Worm (Caenorhabditis elegans) whole organism, young adult: Measurements from ENCODE around the gene clec-84.

Source experiments
- B0035.1 ChIP-seq: sonication (generic microtip); optimal IDR thresholded peaks from 2 replicates; lab custom pipeline; 2016; ENCODE audit warnings: missing genetic modification characterization, mild to moderate bottlenecking, missing compliant biosample characterization, missing genotype, missing genetic modification reagents
- B0336.3 ChIP-seq: fragments of 200-800 bp; sonication (Bioruptor generic); IDR thresholded peaks from 2 replicates; pipeline ENCODE4 v1.3.6; 2022; ENCODE audit warnings: missing genetic modification characterization, missing compliant biosample characterization
- D2030.7 ChIP-seq: fragments of 200-800 bp; sonication (Bioruptor generic); IDR thresholded peaks from 2 replicates; pipeline ENCODE4 v1.3.6; 2022; ENCODE audit warnings: missing genetic modification reagents, missing genetic modification characterization, missing compliant biosample characterization
- F23B12.7 ChIP-seq: sonication (generic microtip); optimal IDR thresholded peaks from 2 replicates; lab custom pipeline; 2017; ENCODE audit warnings: missing genetic modification characterization, mild to moderate bottlenecking, missing compliant biosample characterization, antibody characterized with exemption, moderate library complexity; ENCODE audit not compliant: insufficient read depth
- F33H1.4 ChIP-seq: fragments of 200-800 bp; sonication (Bioruptor generic); IDR thresholded peaks from 2 replicates; pipeline ENCODE4 v1.3.6; 2022; ENCODE audit warnings: missing genetic modification reagents, missing genetic modification characterization, missing compliant biosample characterization
- F55B11.4 ChIP-seq: sonication (generic microtip); optimal IDR thresholded peaks from 2 replicates; lab custom pipeline; 2016; ENCODE audit warnings: missing compliant biosample characterization, missing genetic modification characterization, borderline replicate concordance; ENCODE audit not compliant: insufficient read depth
- F57C9.4 ChIP-seq: sonication (generic microtip); optimal IDR thresholded peaks from 2 replicates; lab custom pipeline; 2017; ENCODE audit warnings: mild to moderate bottlenecking, missing genetic modification characterization, missing compliant biosample characterization
- K11D2.4 ChIP-seq: fragments of 200-800 bp; sonication (Bioruptor generic); IDR thresholded peaks from 2 replicates; pipeline ENCODE4 v1.3.6; 2022; ENCODE audit warnings: missing genetic modification reagents, missing genetic modification characterization, missing compliant biosample characterization
- K12H6.12 ChIP-seq: fragments of 200-800 bp; sonication (Bioruptor generic); optimal IDR thresholded peaks from 2 replicates; lab custom pipeline; 2018; ENCODE audit warnings: mild to moderate bottlenecking, missing genetic modification characterization, missing compliant biosample characterization
- Y53G8AR.9 ChIP-seq: fragments of 200-800 bp; sonication (Bioruptor generic); conservative IDR thresholded peaks from 2 replicates; pipeline ENCODE4 v1.3.6; 2022; ENCODE audit warnings: missing genetic modification reagents, missing genetic modification characterization, missing compliant biosample characterization
- ZK185.1 ChIP-seq: sonication (generic microtip); optimal IDR thresholded peaks from 2 replicates; lab custom pipeline; 2016; ENCODE audit warnings: mild to moderate bottlenecking, missing genetic modification characterization, missing compliant biosample characterization; ENCODE audit not compliant: poor library complexity, severe bottlenecking
- atf-7 ChIP-seq: sonication (generic microtip); optimal IDR thresholded peaks from 2 replicates; lab custom pipeline; 2017; ENCODE audit warnings: mild to moderate bottlenecking, missing genetic modification characterization, missing compliant biosample characterization
- attf-6 ChIP-seq: fragments of 200-800 bp; sonication (Bioruptor generic); IDR thresholded peaks from 2 replicates; pipeline ENCODE4 v1.3.6; 2022; ENCODE audit warnings: missing genetic modification reagents, missing genetic modification characterization, missing compliant biosample characterization
- bed-1 ChIP-seq: fragments of 200-800 bp; sonication (Bioruptor generic); IDR thresholded peaks from 2 replicates; pipeline ENCODE4 v1.3.6; 2022; ENCODE audit warnings: missing genetic modification reagents, missing genetic modification characterization, missing compliant biosample characterization
- cebp-1 ChIP-seq, 2 experiments: fragments of 200-800 bp in 1 of 2; sonication (Bioruptor generic) in 1 of 2; sonication (generic microtip) in 1 of 2; IDR thresholded peaks in 1 of 2; optimal IDR thresholded peaks in 1 of 2; 2 replicates each; pipeline versions ENCODE4 v1.3.6 to Lab custom; 2017 to 2022; ENCODE audit warnings: missing compliant biosample characterization in 2 of 2, missing genetic modification characterization in 2 of 2, mild to moderate bottlenecking in 1 of 2, missing genetic modification reagents in 1 of 2, moderate library complexity in 1 of 2
- cebp-2 ChIP-seq: fragments of 200-800 bp; sonication (Bioruptor generic); IDR thresholded peaks from 2 replicates; pipeline ENCODE4 v1.3.6; 2022; ENCODE audit warnings: missing genetic modification characterization, missing compliant biosample characterization
- ceh-27 ChIP-seq: fragments of 200-800 bp; sonication (Bioruptor generic); optimal IDR thresholded peaks from 2 replicates; lab custom pipeline; 2018; ENCODE audit warnings: mild to moderate bottlenecking, missing genetic modification characterization, moderate library complexity, missing compliant biosample characterization
- ceh-79 ChIP-seq: sonication (generic microtip); optimal IDR thresholded peaks from 2 replicates; lab custom pipeline; 2017; ENCODE audit warnings: mild to moderate bottlenecking, missing genetic modification characterization, missing compliant biosample characterization
- ceh-91 ChIP-seq: fragments of 200-800 bp; sonication (Bioruptor generic); IDR thresholded peaks from 2 replicates; pipeline ENCODE4 v1.3.6; 2022; ENCODE audit warnings: missing genetic modification reagents, missing genetic modification characterization, missing compliant biosample characterization
- dox-1 ChIP-seq: fragments of 200-800 bp; sonication (Bioruptor generic); IDR thresholded peaks from 2 replicates; pipeline ENCODE4 v1.3.6; 2022; ENCODE audit warnings: missing genetic modification reagents, missing genetic modification characterization, missing compliant biosample characterization
- dpl-1 ChIP-seq: fragments of 150-350 bp; optimal IDR thresholded peaks from 2 replicates; lab custom pipeline; 2014; ENCODE audit warnings: missing biosample characterization, missing genetic modification reagents, missing genetic modification characterization
- egrh-3 ChIP-seq: fragments of 200-800 bp; sonication (Bioruptor generic); IDR thresholded peaks from 2 replicates; pipeline ENCODE4 v1.3.6; 2022; ENCODE audit warnings: missing genetic modification reagents, missing genetic modification characterization, missing compliant biosample characterization
- ets-4 ChIP-seq: fragments of 200-800 bp; sonication (Bioruptor generic); optimal IDR thresholded peaks from 2 replicates; lab custom pipeline; 2018; ENCODE audit warnings: mild to moderate bottlenecking, missing genetic modification characterization, missing compliant biosample characterization
- fkh-3 ChIP-seq: sonication (generic microtip); optimal IDR thresholded peaks from 2 replicates; lab custom pipeline; 2016; ENCODE audit warnings: mild to moderate bottlenecking, missing genetic modification characterization, missing compliant biosample characterization
- him-1 ChIP-seq: sonication (generic microtip); optimal IDR thresholded peaks from 2 replicates; lab custom pipeline; 2016; ENCODE audit warnings: missing genotype, missing genetic modification reagents, missing genetic modification characterization, missing compliant biosample characterization
- hlh-12 ChIP-seq: sonication (generic microtip); optimal IDR thresholded peaks from 2 replicates; lab custom pipeline; 2016; ENCODE audit warnings: missing genetic modification characterization, missing compliant biosample characterization
- hmg-20 ChIP-seq: fragments of 200-800 bp; sonication (Bioruptor generic); IDR thresholded peaks from 2 replicates; pipeline ENCODE4 v1.3.6; 2022; ENCODE audit warnings: missing genetic modification reagents, missing genetic modification characterization, missing compliant biosample characterization
- hrde-1 ChIP-seq: sonication (generic microtip); optimal IDR thresholded peaks from 2 replicates; lab custom pipeline; 2016; ENCODE audit warnings: missing genetic modification characterization, mild to moderate bottlenecking, missing compliant biosample characterization, moderate library complexity, missing genotype, missing genetic modification reagents, borderline replicate concordance
- lsl-1 ChIP-seq: fragments of 200-800 bp; sonication (Bioruptor generic); optimal IDR thresholded peaks from 2 replicates; lab custom pipeline; 2018; ENCODE audit warnings: mild to moderate bottlenecking, missing genetic modification characterization, moderate library complexity, missing compliant biosample characterization
- mes-4 ChIP-seq: sonication (generic microtip); optimal IDR thresholded peaks from 2 replicates; lab custom pipeline; 2016; ENCODE audit warnings: missing genotype, missing genetic modification characterization, missing compliant biosample characterization
- mxl-1 ChIP-seq: sonication (generic microtip); optimal IDR thresholded peaks from 2 replicates; lab custom pipeline; 2016; ENCODE audit warnings: missing genetic modification characterization, missing compliant biosample characterization
- nhr-120 ChIP-seq: fragments of 200-800 bp; sonication (Bioruptor generic); IDR thresholded peaks from 2 replicates; pipeline ENCODE4 v1.3.6; 2022; ENCODE audit warnings: missing genetic modification characterization, missing compliant biosample characterization
- nhr-90 ChIP-seq: sonication (generic microtip); optimal IDR thresholded peaks from 2 replicates; lab custom pipeline; 2016; ENCODE audit warnings: missing genotype, mild to moderate bottlenecking, missing genetic modification characterization, missing compliant biosample characterization
- pbrm-1 ChIP-seq: fragments of 200-800 bp; sonication (Bioruptor generic); IDR thresholded peaks from 2 replicates; pipeline ENCODE4 v1.3.6; 2022; ENCODE audit warnings: missing genetic modification reagents, missing genetic modification characterization, missing compliant biosample characterization
- repo-1 ChIP-seq: sonication (generic microtip); optimal IDR thresholded peaks from 2 replicates; lab custom pipeline; 2017; ENCODE audit warnings: mild to moderate bottlenecking, missing genetic modification characterization, missing compliant biosample characterization
- snpc-4 ChIP-seq, 5 experiments: fragments of 150-350 bp in 1 of 5; sonication (generic microtip) in 4 of 5; optimal IDR thresholded peaks; 2 replicates each; lab custom pipeline; 2014 to 2018; ENCODE audit warnings: missing genetic modification characterization in 5 of 5, missing biosample characterization in 3 of 5, antibody characterized with exemption in 2 of 5, mild to moderate bottlenecking in 2 of 5, missing compliant biosample characterization in 2 of 5, missing genotype in 2 of 5, moderate library complexity in 2 of 5, missing genetic modification reagents in 1 of 5
- somi-1 ChIP-seq: fragments of 200-800 bp; sonication (Bioruptor generic); optimal IDR thresholded peaks from 2 replicates; lab custom pipeline; 2018; ENCODE audit warnings: mild to moderate bottlenecking, missing genetic modification characterization, missing compliant biosample characterization
- sptf-2 ChIP-seq: fragments of 200-800 bp; sonication (Bioruptor generic); optimal IDR thresholded peaks from 2 replicates; lab custom pipeline; 2018; ENCODE audit warnings: mild to moderate bottlenecking, missing genetic modification characterization, missing compliant biosample characterization
- tlf-1 ChIP-seq: fragments of 200-800 bp; sonication (Bioruptor generic); optimal IDR thresholded peaks from 2 replicates; lab custom pipeline; 2018; ENCODE audit warnings: mild to moderate bottlenecking, missing genetic modification characterization, missing compliant biosample characterization
- unc-62 ChIP-seq: fragments of 150-350 bp; optimal IDR thresholded peaks from 2 replicates; lab custom pipeline; 2014; ENCODE audit warnings: missing biosample characterization, missing genetic modification reagents, missing genetic modification characterization
- xnd-1 ChIP-seq: sonication (generic microtip); optimal IDR thresholded peaks from 2 replicates; lab custom pipeline; 2016; ENCODE audit warnings: missing genotype, missing genetic modification reagents, missing genetic modification characterization, missing compliant biosample characterization
- ztf-18 ChIP-seq: sonication (generic microtip); optimal IDR thresholded peaks from 2 replicates; lab custom pipeline; 2016; ENCODE audit warnings: missing genotype, mild to moderate bottlenecking, missing genetic modification characterization, missing compliant biosample characterization
- ztf-22 ChIP-seq: fragments of 200-800 bp; sonication (Bioruptor generic); optimal IDR thresholded peaks from 2 replicates; lab custom pipeline; 2018; ENCODE audit warnings: mild to moderate bottlenecking, missing genetic modification characterization, moderate library complexity, missing compliant biosample characterization
- ztf-25 ChIP-seq: fragments of 200-800 bp; sonication (Bioruptor generic); IDR thresholded peaks from 2 replicates; pipeline ENCODE4 v1.3.6; 2022; ENCODE audit warnings: missing genetic modification reagents, missing genetic modification characterization, missing compliant biosample characterization

Gene clec-84

ce11 chrIV:2803652-2804051 lies 38.6 kb upstream of the clec-84 start, which contains the start of gene Y54G2A.32 (continued):
- TF ChIP-seq ZK185.1 (tag; lab: Kevin White, UChicago) = no peak
- TF ChIP-seq ztf-25 (GFP tag; lab: Robert Waterston, UW) = no peak
- no peak for TF ChIP-seq B0035.1 (tag; lab: Kevin White, UChicago)
- no peak for TF ChIP-seq cebp-2 (GFP tag; lab: Robert Waterston, UW)

DNA sequence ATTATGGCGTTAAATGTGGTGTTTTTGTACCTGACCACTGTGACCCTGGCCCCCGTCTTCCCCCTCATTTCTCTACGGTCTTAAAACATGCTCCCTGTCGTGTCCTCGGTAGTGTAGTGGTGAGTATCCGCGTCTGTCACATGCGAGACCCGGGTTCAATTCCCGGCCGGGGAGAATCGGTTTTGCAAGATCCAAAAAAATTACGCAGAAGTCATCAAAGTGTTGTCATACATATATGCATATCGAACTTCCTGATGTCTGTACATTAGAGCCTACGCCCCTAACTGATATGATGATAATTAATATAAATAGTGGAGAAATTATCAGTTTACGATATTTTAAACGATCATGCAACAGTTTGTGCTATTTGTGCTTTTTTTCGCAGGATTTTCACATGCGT lies 36.7 kb upstream of the clec-84 start, which contains the start of gene Y54G2A.45:
Gene Y54G2A.45, plus strand, starts transcription at position 333 of the 400 bp plus-strand sequence.
- TF ChIP-seq F57C9.4 (tag; lab: Kevin White, UChicago) (no peak), repo-1 (tag; lab: Kevin White, UChicago) (peak; percentile 88), lsl-1 (peak; percentile 59), cebp-2 (GFP tag; lab: Robert Waterston, UW) (no peak), fkh-3 (tag; lab: Kevin White, UChicago) (no peak), F33H1.4 (GFP tag; lab: Robert Waterston, UW) (peak; percentile 46), dox-1 (peak; percentile 92), ets-4 (GFP tag; lab: Kevin White, UChicago) (peak; percentile 48), nhr-120 (GFP tag; lab: Robert Waterston, UW) (no peak), ztf-18 (peak; percentile 84), F23B12.7 (peak; percentile 80), tlf-1 (peak; percentile 52), D2030.7 (GFP tag; lab: Robert Waterston, UW) (peak; percentile 74), B0336.3 (GFP tag; lab: Robert Waterston, UW) (peak; percentile 83), ZK185.1 (tag; lab: Kevin White, UChicago) (peak; percentile 83), Y53G8AR.9 (GFP tag; lab: Robert Waterston, UW) (0 out of 2 replicates have a peak, but pooled peaks have one; percentile 38), hlh-12 (tag; lab: Kevin White, UChicago) (peak; percentile 20), somi-1 (GFP tag; lab: Kevin White, UChicago) (no peak), egrh-3 (GFP tag; lab: Robert Waterston, UW) (peak; percentile 28; the same call in 1 of the 2 replicates), attf-6 (GFP tag; lab: Robert Waterston, UW) (0 out of 2 replicates have a peak, but pooled peaks have one; percentile 52), cebp-1 (GFP tag; IDR thresholded peaks at IDR 0.05; lab: Robert Waterston, UW) (no peak), cebp-1 (tag; optimal IDR thresholded peaks at IDR 0.05; lab: Kevin White, UChicago) (peak; percentile 74), unc-62 (GFP tag; lab: Kevin White, UChicago) (no peak), dpl-1 (GFP tag; lab: Kevin White, UChicago) (no peak), bed-1 (GFP tag; lab: Robert Waterston, UW) (no peak), ceh-79 (no peak), ztf-22 (GFP tag; lab: Kevin White, UChicago) (peak; percentile 90), hmg-20 (GFP tag; lab: Robert Waterston, UW) (no peak), nhr-90 (tag; lab: Kevin White, UChicago) (peak; percentile 94), K11D2.4 (GFP tag; lab: Robert Waterston, UW) (peak; percentile 56; the same call in 1 of the 2 replicates), pbrm-1 (GFP tag; lab: Robert Waterston, UW) (peak; percentile 76), mxl-1 (tag; lab: Kevin White, UChicago) (peak; percentile 79), K12H6.12 (tag; lab: Kevin White, UChicago) (peak; percentile 13), xnd-1 (tag; lab: Kevin White, UChicago) (peak; percentile 15), snpc-4 (GFP tag; optimal IDR thresholded peaks at IDR 0.05; lab: Kevin White, UChicago) (peak; percentile 72), snpc-4 (tag; optimal IDR thresholded peaks at IDR 0.05; lab: Kevin White, UChicago) (peak; percentile 3 to 78 (median 70)), B0035.1 (tag; lab: Kevin White, UChicago) (peak; percentile 50), ceh-91 (GFP tag; lab: Robert Waterston, UW) (no peak), ceh-27 (peak; percentile 20), hrde-1 (tag; lab: Kevin White, UChicago) (peak; percentile 87), mes-4 (peak; percentile 74), atf-7 (peak; percentile 85), him-1 (tag; lab: Kevin White, UChicago) (peak; percentile 79), sptf-2 (GFP tag; lab: Kevin White, UChicago) (peak; percentile 84), F55B11.4 (tag; lab: Kevin White, UChicago) (no peak)
